Worm (Caenorhabditis elegans) whole organism, L1 larva: ENCODE measurements around the gene srd-17.

Experiments
- C16A3.4 ChIP-seq: fragments of 150-350 bp; optimal IDR thresholded peaks from 2 replicates; lab custom pipeline; 2014; ENCODE audit warnings: missing biosample characterization, missing genetic modification characterization
- C34B4.2 ChIP-seq: sonication (generic microtip); optimal IDR thresholded peaks from 2 replicates; lab custom pipeline; 2017; ENCODE audit warnings: mild to moderate bottlenecking, missing genetic modification characterization, missing compliant biosample characterization
- F16B12.6 ChIP-seq: fragments of 150-350 bp; optimal IDR thresholded peaks from 2 replicates; lab custom pipeline; 2014; ENCODE audit warnings: missing biosample characterization, missing genetic modification characterization
- Y116A8C.19 ChIP-seq: sonication (generic microtip); optimal IDR thresholded peaks from 2 replicates; lab custom pipeline; 2016; ENCODE audit warnings: missing compliant biosample characterization, missing genetic modification characterization, borderline replicate concordance
- alr-1 ChIP-seq: fragments of 200-800 bp; sonication (Bioruptor generic); optimal IDR thresholded peaks from 2 replicates; lab custom pipeline; 2018; ENCODE audit warnings: borderline replicate concordance, mild to moderate bottlenecking, missing genetic modification characterization, missing compliant biosample characterization
- ama-1 ChIP-seq: fragments of 150-350 bp; optimal IDR thresholded peaks from 2 replicates; lab custom pipeline; 2014
- ceh-88 ChIP-seq: fragments of 200-800 bp; sonication (Bioruptor generic); IDR thresholded peaks from 2 replicates; pipeline ENCODE4 v1.3.6; 2022; ENCODE audit warnings: missing genetic modification characterization, missing compliant biosample characterization
- ceh-90 ChIP-seq: sonication (generic microtip); optimal IDR thresholded peaks from 2 replicates; lab custom pipeline; 2016; ENCODE audit warnings: missing genetic modification characterization, missing compliant biosample characterization
- ces-1 ChIP-seq: fragments of 150-350 bp; optimal IDR thresholded peaks from 2 replicates; lab custom pipeline; 2014; ENCODE audit warnings: missing biosample characterization, missing genetic modification reagents, missing genetic modification characterization
- dsc-1 ChIP-seq: sonication (generic microtip); optimal IDR thresholded peaks from 2 replicates; lab custom pipeline; 2016; ENCODE audit warnings: mild to moderate bottlenecking, missing genetic modification characterization, missing compliant biosample characterization
- efl-1 ChIP-seq, 4 experiments: fragments of 150-350 bp; optimal IDR thresholded peaks in 3 of 4; peaks in 1 of 4; 1 replicate in 1 of 4; 2 replicates in 3 of 4; lab custom pipeline; 2014; ENCODE audit warnings: missing biosample characterization in 2 of 4, missing genetic modification characterization in 2 of 4, missing genetic modification reagents in 2 of 4
- egl-13 ChIP-seq: sonication (generic microtip); optimal IDR thresholded peaks from 2 replicates; lab custom pipeline; 2016; ENCODE audit warnings: missing genotype, missing genetic modification reagents, missing genetic modification characterization, missing compliant biosample characterization
- elt-2 ChIP-seq: sonication (generic microtip); optimal IDR thresholded peaks from 2 replicates; lab custom pipeline; 2016; ENCODE audit warnings: missing genetic modification characterization, mild to moderate bottlenecking, inconsistent platforms, missing compliant biosample characterization, missing genetic modification reagents
- ets-5 ChIP-seq: fragments of 200-800 bp; sonication (Bioruptor generic); IDR thresholded peaks from 2 replicates; pipeline ENCODE4 v1.3.6; 2022; ENCODE audit warnings: missing genetic modification characterization, missing compliant biosample characterization
- fkh-10 ChIP-seq: sonication (generic microtip); optimal IDR thresholded peaks from 2 replicates; lab custom pipeline; 2017; ENCODE audit warnings: missing biosample characterization, missing genetic modification reagents, missing genetic modification characterization
- fkh-8 ChIP-seq: sonication (generic microtip); optimal IDR thresholded peaks from 2 replicates; lab custom pipeline; 2016; ENCODE audit warnings: mild to moderate bottlenecking, missing genetic modification characterization, missing compliant biosample characterization
- fos-1 ChIP-seq: fragments of 150-350 bp; optimal IDR thresholded peaks from 2 replicates; lab custom pipeline; 2014; ENCODE audit warnings: missing biosample characterization, missing genetic modification characterization
- grh-1 ChIP-seq: fragments of 200-800 bp; sonication (Bioruptor generic); IDR thresholded peaks from 2 replicates; pipeline ENCODE4 v1.3.6; 2022; ENCODE audit warnings: missing genetic modification reagents, missing genetic modification characterization, missing compliant biosample characterization
- hpl-2 ChIP-seq: fragments of 150-350 bp; optimal IDR thresholded peaks from 2 replicates; lab custom pipeline; 2014; ENCODE audit warnings: missing biosample characterization, missing genetic modification reagents, missing genetic modification characterization
- jun-1 ChIP-seq: fragments of 150-350 bp; optimal IDR thresholded peaks from 2 replicates; lab custom pipeline; 2014; ENCODE audit warnings: missing biosample characterization, missing genetic modification reagents, missing genetic modification characterization
- lin-13 ChIP-seq: fragments of 150-350 bp; optimal IDR thresholded peaks from 2 replicates; lab custom pipeline; 2014; ENCODE audit warnings: missing biosample characterization, missing genetic modification reagents, missing genetic modification characterization
- lin-14 ChIP-seq: fragments of 200-800 bp; sonication (Bioruptor generic); optimal IDR thresholded peaks from 2 replicates; lab custom pipeline; 2018; ENCODE audit warnings: mild to moderate bottlenecking, missing genetic modification characterization, moderate library complexity, missing compliant biosample characterization
- lin-15B ChIP-seq: fragments of 150-350 bp; sonication (generic microtip); optimal IDR thresholded peaks from 3 replicates; lab custom pipeline; 2014; ENCODE audit warnings: missing biosample characterization, missing genetic modification characterization
- lin-39 ChIP-seq: fragments of 150-350 bp; optimal IDR thresholded peaks from 2 replicates; lab custom pipeline; 2014; ENCODE audit warnings: missing biosample characterization, missing genetic modification reagents, missing genetic modification characterization
- lir-3 ChIP-seq: sonication (generic microtip); optimal IDR thresholded peaks from 2 replicates; lab custom pipeline; 2016; ENCODE audit warnings: mild to moderate bottlenecking, missing genetic modification characterization, moderate library complexity, missing compliant biosample characterization; ENCODE audit not compliant: poor library complexity
- lsy-2 ChIP-seq, 2 experiments: fragments of 150-350 bp; optimal IDR thresholded peaks; 2 replicates each; lab custom pipeline; 2014; ENCODE audit warnings: missing biosample characterization in 2 of 2, missing genetic modification characterization in 2 of 2
- mab-9 ChIP-seq: fragments of 200-800 bp; sonication (Bioruptor generic); IDR thresholded peaks from 2 replicates; pipeline ENCODE4 v1.3.6; 2022; ENCODE audit warnings: missing genetic modification reagents, missing genetic modification characterization, missing compliant biosample characterization
- mef-2 ChIP-seq: fragments of 150-350 bp; optimal IDR thresholded peaks from 2 replicates; lab custom pipeline; 2014; ENCODE audit warnings: missing biosample characterization, missing genetic modification characterization
- nhr-11 ChIP-seq: fragments of 150-350 bp; optimal IDR thresholded peaks from 2 replicates; lab custom pipeline; 2014; ENCODE audit warnings: missing biosample characterization, missing genetic modification characterization
- nhr-19 ChIP-seq: fragments of 200-800 bp; sonication (Bioruptor generic); conservative IDR thresholded peaks from 2 replicates; pipeline ENCODE4 v1.3.6; 2022; ENCODE audit warnings: missing genetic modification characterization, missing compliant biosample characterization
- nhr-20 ChIP-seq: sonication (generic microtip); optimal IDR thresholded peaks from 2 replicates; lab custom pipeline; 2016; ENCODE audit warnings: mild to moderate bottlenecking, missing genetic modification characterization, missing compliant biosample characterization
- nhr-237 ChIP-seq: fragments of 150-350 bp; optimal IDR thresholded peaks from 2 replicates; lab custom pipeline; 2014; ENCODE audit warnings: missing biosample characterization, missing genetic modification characterization
- nhr-47 ChIP-seq: sonication (generic microtip); optimal IDR thresholded peaks from 2 replicates; lab custom pipeline; 2016; ENCODE audit warnings: mild to moderate bottlenecking, missing genetic modification characterization, moderate library complexity, missing compliant biosample characterization
- nhr-76 ChIP-seq: sonication (generic microtip); optimal IDR thresholded peaks from 2 replicates; lab custom pipeline; 2017; ENCODE audit warnings: missing biosample characterization, missing genetic modification characterization
- nhr-77 ChIP-seq: fragments of 150-350 bp; optimal IDR thresholded peaks from 2 replicates; lab custom pipeline; 2014; ENCODE audit warnings: missing biosample characterization, missing genetic modification characterization
- nhr-85 ChIP-seq: sonication (generic microtip); peaks from one replicate; lab custom pipeline; 2016; ENCODE audit warnings: missing genetic modification characterization, inconsistent platforms, missing compliant biosample characterization
- nhr-90 ChIP-seq: sonication (generic microtip); optimal IDR thresholded peaks from 2 replicates; lab custom pipeline; 2016; ENCODE audit warnings: mild to moderate bottlenecking, missing genetic modification characterization, missing compliant biosample characterization; ENCODE audit not compliant: poor library complexity
- rnt-1 ChIP-seq: sonication (generic microtip); optimal IDR thresholded peaks from 2 replicates; lab custom pipeline; 2016; ENCODE audit warnings: mild to moderate bottlenecking, missing genetic modification characterization, moderate library complexity, missing compliant biosample characterization
- snpc-4 ChIP-seq: fragments of 150-350 bp; optimal IDR thresholded peaks from 2 replicates; lab custom pipeline; 2014; ENCODE audit warnings: missing biosample characterization, missing genetic modification characterization
- sox-4 ChIP-seq: sonication (generic microtip); optimal IDR thresholded peaks from 2 replicates; lab custom pipeline; 2016; ENCODE audit warnings: missing genetic modification characterization, missing compliant biosample characterization
- sup-37 ChIP-seq: fragments of 200-800 bp; sonication (Bioruptor generic); optimal IDR thresholded peaks from 2 replicates; lab custom pipeline; 2018; ENCODE audit warnings: mild to moderate bottlenecking, missing genetic modification characterization, missing compliant biosample characterization
- swsn-7 ChIP-seq: sonication (generic microtip); optimal IDR thresholded peaks from 2 replicates; lab custom pipeline; 2016; ENCODE audit warnings: missing genetic modification characterization, missing compliant biosample characterization
- unc-30 ChIP-seq: sonication (generic microtip); optimal IDR thresholded peaks from 2 replicates; lab custom pipeline; 2017; ENCODE audit warnings: missing biosample characterization, missing genetic modification characterization
- unc-86 ChIP-seq: sonication (generic microtip); optimal IDR thresholded peaks from 2 replicates; lab custom pipeline; 2016; ENCODE audit warnings: missing genetic modification characterization, missing compliant biosample characterization
- unc-98 ChIP-seq: fragments of 200-800 bp; sonication (Bioruptor generic); IDR thresholded peaks from 2 replicates; pipeline ENCODE4 v1.3.6; 2022; ENCODE audit warnings: missing genetic modification characterization, missing compliant biosample characterization
- vab-15 ChIP-seq: sonication (generic microtip); optimal IDR thresholded peaks from 2 replicates; lab custom pipeline; 2017; ENCODE audit warnings: missing genotype, mild to moderate bottlenecking, missing genetic modification characterization, missing compliant biosample characterization
- xbp-1 ChIP-seq: sonication (generic microtip); optimal IDR thresholded peaks from 2 replicates; lab custom pipeline; 2016; ENCODE audit warnings: missing genetic modification characterization, missing compliant biosample characterization
- zag-1 ChIP-seq: fragments of 150-350 bp; optimal IDR thresholded peaks from 2 replicates; lab custom pipeline; 2014; ENCODE audit warnings: missing biosample characterization, missing genetic modification characterization
- zip-4 ChIP-seq: fragments of 200-800 bp; sonication (Bioruptor generic); optimal IDR thresholded peaks from 2 replicates; lab custom pipeline; 2018; ENCODE audit warnings: mild to moderate bottlenecking, missing genetic modification characterization, moderate library complexity, missing compliant biosample characterization
- ztf-11 ChIP-seq, 2 experiments: sonication (generic microtip); optimal IDR thresholded peaks; 2 replicates each; lab custom pipeline; 2016 to 2017; ENCODE audit warnings: missing genetic modification characterization in 2 of 2, missing biosample characterization in 1 of 2, missing compliant biosample characterization in 1 of 2

srd-17 gene

ce11 chrV:13472062-13472461 is 39.5 kb upstream of the srd-17 start (continued):
- TF ChIP-seq nhr-76 (tag; lab: Kevin White, UChicago) (no peak), xbp-1 (tag; lab: Kevin White, UChicago) (no peak), zag-1 (tag; lab: Kevin White, UChicago) (no peak), alr-1 (no peak), nhr-11 (no peak), snpc-4 (tag; lab: Kevin White, UChicago) (no peak), nhr-85 (tag; lab: Kevin White, UChicago) (no peak), elt-2 (tag; lab: Kevin White, UChicago) (no peak), mef-2 (tag; lab: Kevin White, UChicago) (no peak), lsy-2 (tag; optimal IDR thresholded peaks at IDR 0.05; lab: Kevin White, UChicago) (peak; percentile 35 to 47), ceh-90 (tag; lab: Kevin White, UChicago) (no peak), jun-1 (tag; lab: Kevin White, UChicago) (no peak), sox-4 (tag; lab: Kevin White, UChicago) (no peak), mab-9 (no peak), F16B12.6 (tag; lab: Kevin White, UChicago) (no peak)

- TF ChIP-seq zip-4 (GFP tag; lab: Kevin White, UChicago), result peak; percentile 71
- TF ChIP-seq lir-3 (tag; lab: Kevin White, UChicago), result peak; percentile 99
- peak; percentile 80 to 83 for TF ChIP-seq efl-1 (optimal IDR thresholded peaks at IDR 0.05; lab: Kevin White, UChicago)
- TF ChIP-seq efl-1 (GFP tag; optimal IDR thresholded peaks at IDR 0.05 in 1 of 2; lab: Kevin White, UChicago), result peak; percentile 77 to 97
- peak; percentile 96 for TF ChIP-seq nhr-47
- TF ChIP-seq nhr-20 (tag; lab: Kevin White, UChicago), result peak; percentile 94
- peak; percentile 96 for TF ChIP-seq fkh-8 (tag; lab: Kevin White, UChicago)
- peak; percentile 62 for TF ChIP-seq F16B12.6 (tag; lab: Kevin White, UChicago)
- TF ChIP-seq ces-1 (GFP tag; lab: Kevin White, UChicago), result no peak
- TF ChIP-seq fos-1 (tag; lab: Kevin White, UChicago), result peak; percentile 72
- TF ChIP-seq nhr-85 (tag; lab: Kevin White, UChicago), result peak; percentile 97
- peak; percentile 97 for TF ChIP-seq sox-4 (tag; lab: Kevin White, UChicago)
- peak; percentile 98 for TF ChIP-seq Y116A8C.19 (tag; lab: Kevin White, UChicago)
- no peak for TF ChIP-seq ets-5 (GFP tag; lab: Robert Waterston, UW)
- no peak for TF ChIP-seq alr-1
- peak; percentile 39 for TF ChIP-seq nhr-11
- TF ChIP-seq lin-14 (GFP tag; lab: Kevin White, UChicago), result peak; percentile 87
- TF ChIP-seq ama-1 (lab: Kevin White, UChicago), result no peak
- peak; percentile 52 for TF ChIP-seq mef-2 (tag; lab: Kevin White, UChicago)
- TF ChIP-seq C16A3.4 (tag; lab: Kevin White, UChicago), result peak; percentile 56
- peak; percentile 41 for TF ChIP-seq nhr-77 (tag; lab: Kevin White, UChicago)
- no peak for TF ChIP-seq unc-30 (tag; lab: Kevin White, UChicago)
- peak; percentile 27 for TF ChIP-seq hpl-2 (GFP tag; lab: Kevin White, UChicago)
- TF ChIP-seq nhr-237 (tag; lab: Kevin White, UChicago), result no peak
- TF ChIP-seq fkh-10 (GFP tag; lab: Kevin White, UChicago), result no peak
- peak; percentile 94 for TF ChIP-seq swsn-7
- peak; percentile 97 for TF ChIP-seq dsc-1 (tag; lab: Kevin White, UChicago)
- peak; percentile 100 for TF ChIP-seq rnt-1 (tag; lab: Kevin White, UChicago)
- peak; percentile 88 for TF ChIP-seq unc-86
- TF ChIP-seq lin-15B (tag; lab: Kevin White, UChicago), result peak; percentile 66
- peak; percentile 75 for TF ChIP-seq C34B4.2 (tag; lab: Kevin White, UChicago)
- TF ChIP-seq grh-1 (GFP tag; lab: Robert Waterston, UW), result peak; percentile 85
- peak; percentile 91 for TF ChIP-seq unc-98 (GFP tag; lab: Robert Waterston, UW)
- TF ChIP-seq nhr-19 (GFP tag; lab: Robert Waterston, UW), result peak; percentile 93
- TF ChIP-seq egl-13 (tag; lab: Kevin White, UChicago), result peak; percentile 94
- peak; percentile 98 for TF ChIP-seq nhr-90 (tag; lab: Kevin White, UChicago)
- peak; percentile 85 for TF ChIP-seq lin-13 (GFP tag; lab: Kevin White, UChicago)
- TF ChIP-seq ztf-11 (tag; optimal IDR thresholded peaks at IDR 0.05; lab: Kevin White, UChicago), result peak in 1 of 2 experiments; percentile 99
- peak; percentile 52 for TF ChIP-seq lin-39 (tag; lab: Kevin White, UChicago)
- TF ChIP-seq vab-15 (tag; lab: Kevin White, UChicago), result peak; percentile 94
- TF ChIP-seq sup-37 (GFP tag; lab: Kevin White, UChicago), result peak; percentile 80
- peak; percentile 74 for TF ChIP-seq ceh-88 (GFP tag; lab: Robert Waterston, UW)
Observed at ce11 chrV:13468190-13468765, 35.8 kb upstream of the srd-17 start, which contains the start of the genes F25H9.6 and F25H9.7. TSS of gene F25H9.6 (minus strand) at chrV:13468361. TSS of gene F25H9.7 (plus strand) at chrV:13468376.
